Fruit fly (Drosophila melanogaster): ENCODE results near the gene Ude.

Gene Ude

DNA sequence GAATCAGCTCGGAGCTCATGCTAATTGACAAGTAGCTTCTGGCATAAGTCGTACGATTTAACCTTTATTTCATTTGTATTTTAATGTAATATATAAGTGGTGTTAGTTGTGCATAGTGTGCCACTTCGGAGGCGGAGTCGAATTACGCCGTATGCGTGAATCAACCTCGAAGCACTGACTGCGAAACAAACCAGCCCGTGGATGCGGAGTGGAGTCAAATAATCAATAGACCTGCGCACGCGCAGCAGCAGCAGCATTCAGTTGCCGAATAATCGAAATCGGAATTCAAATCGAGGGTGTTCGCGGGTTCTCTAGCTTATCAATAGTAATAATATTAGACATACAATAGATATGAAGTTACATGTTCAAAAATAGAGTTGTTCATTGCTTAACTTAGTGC lies 28.8 kb upstream of the Ude start, which contains the start of gene RabX4 (continued):
- TF ChIP-seq YL-1 (GFP tag; optimal IDR thresholded peaks at IDR 0.05): peak; percentile 42
- peak; percentile 48 for TF ChIP-seq Dp (GFP tag; optimal IDR thresholded peaks at IDR 0.05)
- peak; percentile 22 for TF ChIP-seq pzg (GFP tag; optimal IDR thresholded peaks at IDR 0.05)
- TF ChIP-seq Fer1 (GFP tag; optimal IDR thresholded peaks at IDR 0.05): no peak

DNA sequence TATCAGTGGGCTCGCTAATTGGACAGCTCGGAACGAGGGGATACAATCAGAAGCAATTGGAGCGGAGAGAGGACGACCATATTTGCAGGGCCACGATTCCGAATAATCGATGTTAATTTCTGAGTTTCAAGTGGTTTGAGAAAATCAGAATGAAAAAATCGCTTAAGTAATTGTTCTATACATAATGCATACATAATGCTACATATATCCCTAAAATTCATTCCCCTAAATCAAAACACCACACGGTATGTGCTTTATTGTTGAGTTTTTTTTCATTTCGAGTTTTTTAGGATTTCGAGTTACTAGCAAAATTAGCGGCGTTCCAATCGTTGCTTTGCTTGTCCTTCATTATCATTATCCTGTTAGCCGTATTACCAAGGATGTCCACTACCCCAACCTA lies 26.1 kb upstream of the Ude start, which contains the start of gene niki:
niki (minus strand) TSS at position 101 of the 400 bp plus-strand sequence.
- no peak for TF ChIP-seq kni (GFP tag; optimal IDR thresholded peaks at IDR 0.05)
- TF ChIP-seq CG13123 (GFP tag; optimal IDR thresholded peaks at IDR 0.05): no peak
- no peak for TF ChIP-seq Hmr (GFP tag; optimal IDR thresholded peaks at IDR 0.05)
- no peak for TF ChIP-seq ind (GFP tag; optimal IDR thresholded peaks at IDR 0.05)
- no peak for TF ChIP-seq phol (tag; optimal IDR thresholded peaks at IDR 0.05)
- no peak for TF ChIP-seq CkIIα-i1 (GFP tag; IDR thresholded peaks at IDR 0.05)
- no peak for TF ChIP-seq CG8944 (GFP tag; optimal IDR thresholded peaks at IDR 0.05)
- no peak for TF ChIP-seq CG3838 (GFP tag; optimal IDR thresholded peaks at IDR 0.05)
- no peak for TF ChIP-seq trem (tag; optimal IDR thresholded peaks at IDR 0.05)

DNA sequence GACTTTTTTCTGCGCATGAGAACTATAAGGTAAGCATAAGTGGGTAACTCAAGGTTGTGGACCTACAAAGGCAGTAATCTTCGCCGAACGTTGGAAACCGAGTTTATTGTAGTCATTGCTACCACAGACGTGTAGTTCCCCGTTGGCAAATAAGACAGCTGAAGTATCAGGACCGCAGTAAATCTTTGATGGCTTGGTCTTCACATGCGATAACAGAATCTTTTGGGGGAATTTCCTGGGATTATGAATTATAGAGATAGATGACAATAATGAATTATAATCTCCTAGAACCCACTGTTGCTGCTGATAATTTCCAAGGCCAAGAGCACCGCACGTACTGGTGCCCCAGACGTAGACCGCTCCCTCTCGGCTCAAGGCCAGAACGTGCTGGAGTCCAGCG lies 23.6 kb upstream of the Ude start:
- no peak for TF ChIP-seq pnt (GFP tag; optimal IDR thresholded peaks at IDR 0.05)
- TF ChIP-seq CG2678 (tag; optimal IDR thresholded peaks at IDR 0.05): no peak
- no peak for TF ChIP-seq CG18619 (GFP tag; optimal IDR thresholded peaks at IDR 0.05)
- TF ChIP-seq seq (GFP tag; IDR thresholded peaks at IDR 0.05): no peak
- no peak for TF ChIP-seq Rx (GFP tag; IDR thresholded peaks at IDR 0.05)
- TF ChIP-seq H15 (GFP tag; IDR thresholded peaks at IDR 0.05): no peak
- TF ChIP-seq CG8478 (optimal IDR thresholded peaks at IDR 0.05): no peak
- no peak for TF ChIP-seq sisA (GFP tag; IDR thresholded peaks at IDR 0.05)
- no peak for TF ChIP-seq Blimp-1 (GFP tag; optimal IDR thresholded peaks at IDR 0.05)
- TF ChIP-seq CG5180 (GFP tag; optimal IDR thresholded peaks at IDR 0.05): no peak
- TF ChIP-seq CG8944 (GFP tag; optimal IDR thresholded peaks at IDR 0.05): no peak
- no peak for TF ChIP-seq CG14441 (GFP tag; IDR thresholded peaks at IDR 0.05)
- no peak for TF ChIP-seq slbo (GFP tag; IDR thresholded peaks at IDR 0.05)

DNA sequence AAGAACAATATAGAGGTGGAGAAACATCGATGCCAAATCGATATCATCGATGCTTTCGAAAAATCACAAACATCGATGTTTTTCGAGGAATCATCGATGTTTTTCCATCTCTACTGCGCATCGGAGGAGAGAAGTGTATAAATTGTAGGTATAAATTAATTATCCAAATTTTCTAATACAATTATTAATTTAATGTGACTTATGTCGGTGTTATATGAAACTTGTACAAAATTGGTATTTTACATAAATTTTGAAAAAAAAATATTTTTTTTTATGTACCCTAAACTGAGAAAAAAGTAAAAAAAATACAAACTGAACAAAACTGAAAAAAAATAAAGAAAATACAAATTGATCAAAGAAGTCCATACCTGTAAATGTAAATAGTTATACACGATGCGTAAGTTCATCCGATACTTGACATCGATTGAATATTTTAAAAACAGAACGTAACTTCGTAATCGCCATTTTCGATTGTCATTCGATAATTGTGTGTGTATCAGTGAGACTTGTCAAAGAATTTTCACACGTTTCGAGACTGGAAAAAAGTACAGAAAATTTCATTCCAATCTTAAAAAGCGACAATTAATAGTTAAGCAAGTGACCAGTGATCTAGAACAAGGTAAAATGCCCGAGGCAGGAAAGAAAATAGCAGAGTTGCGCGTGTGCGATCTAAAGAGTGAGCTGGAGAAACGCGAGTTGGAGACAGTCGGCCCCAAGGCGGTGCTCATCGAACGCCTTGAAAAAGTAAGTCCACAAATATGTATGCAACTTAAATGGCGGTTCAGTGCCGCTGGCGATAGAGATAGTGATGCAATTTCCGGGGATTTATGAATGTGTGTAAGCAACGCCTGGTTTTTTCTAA lies 17.8 kb upstream of the Ude start, which contains the start of the genes CG5808 and Saf-B:
CG5808 (minus strand) TSS at position 15 of the 862 bp plus-strand sequence.
Saf-B (plus strand) TSS at position 472 of the 862 bp plus-strand sequence.
- TF ChIP-seq psq (GFP tag; optimal IDR thresholded peaks at IDR 0.05): no peak
- TF ChIP-seq klu (GFP tag; IDR thresholded peaks at IDR 0.05): no peak; the same call in 1 of the 2 replicates
- peak; percentile 76 for TF ChIP-seq amos (GFP tag; IDR thresholded peaks at IDR 0.05; ENCODE audit: partially characterized antibody)
- no peak for TF ChIP-seq CG1832 (GFP tag; optimal IDR thresholded peaks at IDR 0.05)
- no peak for TF ChIP-seq CG18262 (tag; optimal IDR thresholded peaks at IDR 0.05)
- no peak for TF ChIP-seq CG17612 (GFP tag; IDR thresholded peaks at IDR 0.05)
- peak; percentile 75 for TF ChIP-seq inv (GFP tag; IDR thresholded peaks at IDR 0.05; ENCODE audit: partially characterized antibody)
- TF ChIP-seq nmo (GFP tag; optimal IDR thresholded peaks at IDR 0.05): peak; percentile 85
- TF ChIP-seq ewg (GFP tag; optimal IDR thresholded peaks at IDR 0.05): peak; percentile 31
- TF ChIP-seq Dek (tag; optimal IDR thresholded peaks at IDR 0.05): peak; percentile 33
- TF ChIP-seq Bgb (GFP tag; IDR thresholded peaks at IDR 0.05; ENCODE audit: partially characterized antibody): peak; percentile 76
- TF ChIP-seq hb (GFP tag; IDR thresholded peaks at IDR 0.05; ENCODE audit: partially characterized antibody): peak; percentile 85
- TF ChIP-seq CG10565 (GFP tag; optimal IDR thresholded peaks at IDR 0.05): no peak
- TF ChIP-seq mirr (GFP tag; optimal IDR thresholded peaks at IDR 0.05): no peak
- no peak for TF ChIP-seq Hr51 (GFP tag; optimal IDR thresholded peaks at IDR 0.05)
- TF ChIP-seq CG8944 (GFP tag; optimal IDR thresholded peaks at IDR 0.05): no peak
- peak; percentile 59 for TF ChIP-seq E2f1 (GFP tag; IDR thresholded peaks at IDR 0.05)
- TF ChIP-seq Vsx1 (GFP tag; optimal IDR thresholded peaks at IDR 0.05): no peak
- peak; percentile 83 for TF ChIP-seq row (GFP tag; IDR thresholded peaks at IDR 0.05)
- TF ChIP-seq Xbp1 (GFP tag; optimal IDR thresholded peaks at IDR 0.05): peak; percentile 39
- peak; percentile 86 for TF ChIP-seq Sry-δ (GFP tag; optimal IDR thresholded peaks at IDR 0.05)

Measured in whole organism, embryonic.